Worm (Caenorhabditis elegans) whole organism, early embryonic: ENCODE data around the gene F02C12.2.

Experiments
- ama-1 ChIP-seq: fragments of 150-350 bp; optimal IDR thresholded peaks from 2 replicates; lab custom pipeline; 2014
- ceh-36 ChIP-seq: sonication (generic microtip); optimal IDR thresholded peaks from 2 replicates; lab custom pipeline; 2016; ENCODE audit warnings: missing genetic modification characterization, inconsistent platforms, missing compliant biosample characterization
- ets-7 ChIP-seq: sonication (generic microtip); optimal IDR thresholded peaks from 2 replicates; lab custom pipeline; 2016; ENCODE audit warnings: missing genotype, missing genetic modification characterization, missing compliant biosample characterization
- hnd-1 ChIP-seq: sonication (generic microtip); optimal IDR thresholded peaks from 2 replicates; lab custom pipeline; 2016; ENCODE audit warnings: missing genetic modification characterization, missing compliant biosample characterization

DNA sequence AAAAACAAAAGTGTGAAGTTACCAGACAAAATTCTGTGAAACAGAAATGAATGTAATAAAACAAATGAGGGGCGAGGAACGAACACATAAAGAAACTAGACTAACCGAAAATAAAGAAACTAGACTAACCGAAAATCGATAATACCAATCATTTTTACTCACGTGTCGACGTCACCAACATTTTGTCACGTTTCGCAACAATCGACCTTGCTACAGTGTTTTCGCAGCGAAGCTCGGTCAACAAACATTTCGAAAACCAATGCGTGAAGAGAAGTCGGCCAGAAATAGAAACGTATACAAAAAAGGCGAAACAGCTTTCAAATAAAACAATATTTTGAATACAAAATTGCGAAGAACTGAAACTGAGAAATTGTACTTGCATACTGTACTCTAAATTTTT lies 32.2 kb downstream of the F02C12.2 start:
- TF ChIP-seq hnd-1 (tag; lab: Kevin White, UChicago), result no peak
- no peak for TF ChIP-seq ama-1
- no peak for TF ChIP-seq ceh-36 (tag; lab: Kevin White, UChicago)
- TF ChIP-seq ets-7 (tag; lab: Kevin White, UChicago), result no peak
